Worm (Caenorhabditis elegans): ENCODE measurements around the gene srh-214.

DNA sequence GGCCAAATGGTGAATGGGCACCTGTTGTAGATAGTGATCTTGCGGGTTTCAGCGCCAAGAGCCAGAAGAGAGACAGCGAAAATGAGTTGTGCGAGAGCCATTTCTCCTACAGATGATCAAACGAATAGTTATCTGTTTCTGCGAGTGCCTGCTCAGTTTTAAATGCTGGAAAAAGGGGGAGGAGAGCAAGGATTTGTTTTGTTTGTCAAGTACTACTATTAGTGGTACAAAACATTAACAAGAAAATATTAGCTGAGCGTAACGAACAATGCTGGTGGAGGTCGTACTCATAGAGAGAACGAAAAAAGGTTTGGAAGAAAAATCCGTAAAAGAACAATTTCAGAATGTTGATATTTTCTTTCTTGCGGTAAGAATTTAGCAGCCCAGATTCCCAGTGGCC, 41.8 kb upstream of the srh-214 start, which contains the start of gene thn-4:
- TF ChIP-seq lim-7 (GFP tag; IDR thresholded peaks at IDR 0.05) (no peak), ZK546.5 (tag; optimal IDR thresholded peaks at IDR 0.05) (no peak)

Measured in whole organism, L4 larva.